Worm (Caenorhabditis elegans): ENCODE measurements around the gene F42G2.2.

- no peak for TF ChIP-seq nhr-12 (tag; optimal IDR thresholded peaks at IDR 0.05)
- TF ChIP-seq unc-120 (tag; optimal IDR thresholded peaks at IDR 0.05; ENCODE audit: poor library complexity, severe bottlenecking) = no peak
- no peak for TF ChIP-seq zip-8 (tag; optimal IDR thresholded peaks at IDR 0.05)
Observed at ce11 chrII:2378465-2379009, 43.5 kb upstream of the F42G2.2 start.

Measured in whole organism, mixed stage, embryonic.